Fruit fly (Drosophila melanogaster) whole organism, adult: ENCODE measurements around the gene eIF2Bepsilon.

ENCODE experiments used
- CG11617 ChIP-seq: fragments of 200-800 bp; sonication (Bioruptor generic); optimal IDR thresholded peaks from 2 replicates; lab custom pipeline; 2017; ENCODE audit warnings: mild to moderate bottlenecking, missing biosample characterization, missing genetic modification reagents, missing genetic modification characterization
- CG12768 ChIP-seq: fragments of 200-800 bp; sonication (Bioruptor generic); optimal IDR thresholded peaks from 2 replicates; lab custom pipeline; 2017; ENCODE audit warnings: missing biosample characterization, missing genetic modification characterization, mild to moderate bottlenecking, moderate library complexity, missing genetic modification reagents
- CG14711 ChIP-seq: fragments of 200-800 bp; sonication (Bioruptor generic); optimal IDR thresholded peaks from 2 replicates; lab custom pipeline; 2018; ENCODE audit warnings: missing biosample characterization, mild to moderate bottlenecking, missing genetic modification characterization, moderate library complexity
- CG1620 ChIP-seq: fragments of 200-800 bp; sonication (Bioruptor generic); optimal IDR thresholded peaks from 2 replicates; lab custom pipeline; 2016; ENCODE audit warnings: missing biosample characterization, missing genetic modification characterization
- CG33017 ChIP-seq: fragments of 200-800 bp; sonication (Bioruptor generic); optimal IDR thresholded peaks from 2 replicates; lab custom pipeline; 2018; ENCODE audit warnings: missing biosample characterization, mild to moderate bottlenecking, missing genetic modification characterization, moderate library complexity
- CG5204 ChIP-seq: fragments of 200-800 bp; sonication (Bioruptor generic); optimal IDR thresholded peaks from 2 replicates; lab custom pipeline; 2016; ENCODE audit warnings: missing biosample characterization, missing genetic modification characterization
- CG7045 ChIP-seq: fragments of 200-800 bp; sonication (Bioruptor generic); optimal IDR thresholded peaks from 2 replicates; lab custom pipeline; 2017; ENCODE audit warnings: missing biosample characterization, mild to moderate bottlenecking, missing genetic modification characterization
- CG7101 ChIP-seq: fragments of 200-800 bp; sonication (Bioruptor generic); optimal IDR thresholded peaks from 2 replicates; lab custom pipeline; 2018; ENCODE audit warnings: missing biosample characterization, mild to moderate bottlenecking, missing genetic modification characterization, moderate library complexity
- Clk ChIP-seq: fragments of 200-800 bp; sonication (Bioruptor generic); optimal IDR thresholded peaks from 2 replicates; lab custom pipeline; 2017; ENCODE audit warnings: missing biosample characterization, missing genetic modification characterization
- Crg-1 ChIP-seq: fragments of 200-800 bp; sonication (Bioruptor generic); optimal IDR thresholded peaks from 2 replicates; lab custom pipeline; 2016; ENCODE audit warnings: missing biosample characterization, missing genetic modification characterization
- Hr96 ChIP-seq: fragments of 200-800 bp; sonication (Bioruptor generic); optimal IDR thresholded peaks from 2 replicates; lab custom pipeline; 2016; ENCODE audit warnings: missing biosample characterization, missing genetic modification characterization
- Mnt ChIP-seq: fragments of 200-800 bp; sonication (Bioruptor generic); optimal IDR thresholded peaks from 2 replicates; lab custom pipeline; 2016; ENCODE audit warnings: missing biosample characterization, mild to moderate bottlenecking, missing genetic modification characterization
- bab1 ChIP-seq: fragments of 200-800 bp; sonication (Bioruptor generic); optimal IDR thresholded peaks from 3 replicates; lab custom pipeline; 2019; ENCODE audit warnings: missing biosample characterization, mild to moderate bottlenecking, missing genetic modification characterization, moderate library complexity
- cic ChIP-seq: fragments of 200-800 bp; sonication (Bioruptor generic); optimal IDR thresholded peaks from 2 replicates; lab custom pipeline; 2017; ENCODE audit warnings: missing biosample characterization, mild to moderate bottlenecking, missing genetic modification characterization, moderate library complexity
- cnc ChIP-seq, 2 experiments: fragments of >200 bp; optimal IDR thresholded peaks; 2 replicates each; lab custom pipeline; 2017
- kay ChIP-seq: fragments of 200-800 bp; sonication (Bioruptor generic); peaks from one replicate; lab custom pipeline; 2016; ENCODE audit warnings: missing biosample characterization, missing genetic modification characterization, borderline replicate concordance
- ovo ChIP-seq: fragments of 200-800 bp; sonication (Bioruptor generic); optimal IDR thresholded peaks from 2 replicates; lab custom pipeline; 2016; ENCODE audit warnings: missing biosample characterization, missing genetic modification characterization
- pad ChIP-seq: fragments of 200-800 bp; sonication (Bioruptor generic); optimal IDR thresholded peaks from 3 replicates; lab custom pipeline; 2017; ENCODE audit warnings: missing biosample characterization, missing genetic modification characterization, mild to moderate bottlenecking, moderate library complexity, missing genetic modification reagents
- tj ChIP-seq: fragments of 200-800 bp; sonication (Bioruptor generic); optimal IDR thresholded peaks from 3 replicates; lab custom pipeline; 2017; ENCODE audit warnings: missing biosample characterization, mild to moderate bottlenecking, missing genetic modification characterization, moderate library complexity
- toe ChIP-seq: fragments of 200-800 bp; sonication (Bioruptor generic); optimal IDR thresholded peaks from 2 replicates; lab custom pipeline; 2016; ENCODE audit warnings: missing biosample characterization, missing genetic modification characterization

eIF2Bepsilon gene

dm6 chrX:1966779-1967520 is 44.3 kb upstream of the eIF2Bepsilon start:
- TF ChIP-seq tj (GFP tag; lab: Kevin White, UChicago) (peak; percentile 62), Clk (GFP tag; lab: Kevin White, UChicago) (no peak)

- TF ChIP-seq CG7101 (tag; lab: Kevin White, UChicago) (no peak), tj (GFP tag; lab: Kevin White, UChicago) (peak; percentile 99)
Observed at dm6 chrX:1965979-1966778, 43.5 kb upstream of the eIF2Bepsilon start.

- TF ChIP-seq pad (no peak), tj (GFP tag; lab: Kevin White, UChicago) (peak; percentile 85)
Observed at dm6 chrX:1965512-1965911, 42.8 kb upstream of the eIF2Bepsilon start.

dm6 chrX:1964409-1965345 is 42.0 kb upstream of the eIF2Bepsilon start:
- TF ChIP-seq ovo (GFP tag; lab: Kevin White, UChicago): no peak

dm6 chrX:1963591-1964216 is 41.0 kb upstream of the eIF2Bepsilon start:
- TF ChIP-seq CG1620 (peak; percentile 90), Hr96 (GFP tag; lab: Kevin White, UChicago) (peak; percentile 95), pad (peak; percentile 85), CG5204 (GFP tag; lab: Kevin White, UChicago) (peak; percentile 77), toe (GFP tag; lab: Kevin White, UChicago) (peak; percentile 81), bab1 (peak; percentile 94), CG12768 (GFP tag; lab: Kevin White, UChicago) (peak; percentile 91), cic (GFP tag; lab: Kevin White, UChicago) (peak; percentile 18), kay (no peak), CG33017 (tag; lab: Kevin White, UChicago) (peak; percentile 86), Mnt (GFP tag; lab: Kevin White, UChicago) (peak; percentile 86), CG14711 (tag; lab: Kevin White, UChicago) (peak; percentile 88), Clk (GFP tag; lab: Kevin White, UChicago) (peak; percentile 68), tj (GFP tag; lab: Kevin White, UChicago) (peak; percentile 91), Crg-1 (GFP tag; lab: Kevin White, UChicago) (peak; percentile 82), CG7101 (tag; lab: Kevin White, UChicago) (peak; percentile 93), CG11617 (peak; percentile 86), ovo (GFP tag; lab: Kevin White, UChicago) (peak; percentile 55), CG7045 (GFP tag; lab: Kevin White, UChicago) (peak; percentile 80), cnc (optimal IDR thresholded peaks at IDR 0.05; lab: Kevin White, UChicago) (no peak)

- no peak for TF ChIP-seq CG1620
- no peak for TF ChIP-seq kay
- TF ChIP-seq CG33017 (tag; lab: Kevin White, UChicago): no peak
- TF ChIP-seq ovo (GFP tag; lab: Kevin White, UChicago): no peak
- TF ChIP-seq cic (GFP tag; lab: Kevin White, UChicago): no peak
- TF ChIP-seq Clk (GFP tag; lab: Kevin White, UChicago): no peak
- TF ChIP-seq pad: no peak
- no peak for TF ChIP-seq CG11617
- no peak for TF ChIP-seq bab1
- no peak for TF ChIP-seq Mnt (GFP tag; lab: Kevin White, UChicago)
- TF ChIP-seq CG5204 (GFP tag; lab: Kevin White, UChicago): no peak
Observed at dm6 chrX:1963192-1963590, 40.5 kb upstream of the eIF2Bepsilon start.
